Worm (Caenorhabditis elegans): ENCODE measurements around the gene set-30.

set-30 gene

ce11 chrX:5018062-5018653 is 19.1 kb downstream of the set-30 start:
- TF ChIP-seq attf-5 (GFP tag; optimal IDR thresholded peaks at IDR 0.05) (peak; percentile 35), cebp-1 (GFP tag; IDR thresholded peaks at IDR 0.05) (peak; percentile 85; the same call in 1 of the 2 replicates), cebp-1 (tag; optimal IDR thresholded peaks at IDR 0.05) (peak; percentile 96), dox-1 (GFP tag; IDR thresholded peaks at IDR 0.05) (0 out of 2 replicates have a peak, but pooled peaks have one; percentile 15), let-607 (tag; optimal IDR thresholded peaks at IDR 0.05) (peak; percentile 54 to 83), rec-8 (tag; optimal IDR thresholded peaks at IDR 0.05) (no peak), nhr-80 (tag; optimal IDR thresholded peaks at IDR 0.05) (peak; percentile 78)

ce11 chrX:5020996-5021395 is 21.9 kb downstream of the set-30 start, which contains the start of gene ZC449.2:
Gene ZC449.2, plus strand, starts transcription at chrX:5021285.
- no peak for TF ChIP-seq Y79H2A.3 (GFP tag; conservative IDR thresholded peaks at IDR 0.05)
- no peak for TF ChIP-seq B0336.3 (GFP tag; IDR thresholded peaks at IDR 0.05)
- no peak for TF ChIP-seq unc-130 (GFP tag; optimal IDR thresholded peaks at IDR 0.05)
- TF ChIP-seq aptf-3 (GFP tag; IDR thresholded peaks at IDR 0.05): no peak
- no peak for TF ChIP-seq ZK185.1 (tag; optimal IDR thresholded peaks at IDR 0.05; ENCODE audit: poor library complexity, severe bottlenecking)
- no peak for TF ChIP-seq xnd-1 (tag; optimal IDR thresholded peaks at IDR 0.05)
- no peak for TF ChIP-seq F37B4.10 (GFP tag; IDR thresholded peaks at IDR 0.05)
- TF ChIP-seq B0035.1 (tag; optimal IDR thresholded peaks at IDR 0.05): no peak
- no peak for TF ChIP-seq Y53F4B.3 (GFP tag; IDR thresholded peaks at IDR 0.05)
- no peak for TF ChIP-seq lin-26 (GFP tag; IDR thresholded peaks at IDR 0.05)
- TF ChIP-seq ztf-18 (tag; optimal IDR thresholded peaks at IDR 0.05): no peak
- no peak for TF ChIP-seq lir-1 (GFP tag; conservative IDR thresholded peaks at IDR 0.05)
- no peak for TF ChIP-seq Y56A3A.18 (GFP tag; IDR thresholded peaks at IDR 0.05)
- TF ChIP-seq let-607 (tag; optimal IDR thresholded peaks at IDR 0.05): no peak
- TF ChIP-seq nhr-179 (tag; optimal IDR thresholded peaks at IDR 0.05): no peak
- no peak for TF ChIP-seq bed-1 (GFP tag; IDR thresholded peaks at IDR 0.05)
- no peak for TF ChIP-seq madf-8 (GFP tag; conservative IDR thresholded peaks at IDR 0.05)
- TF ChIP-seq rcor-1 (GFP tag; IDR thresholded peaks at IDR 0.05): no peak

DNA sequence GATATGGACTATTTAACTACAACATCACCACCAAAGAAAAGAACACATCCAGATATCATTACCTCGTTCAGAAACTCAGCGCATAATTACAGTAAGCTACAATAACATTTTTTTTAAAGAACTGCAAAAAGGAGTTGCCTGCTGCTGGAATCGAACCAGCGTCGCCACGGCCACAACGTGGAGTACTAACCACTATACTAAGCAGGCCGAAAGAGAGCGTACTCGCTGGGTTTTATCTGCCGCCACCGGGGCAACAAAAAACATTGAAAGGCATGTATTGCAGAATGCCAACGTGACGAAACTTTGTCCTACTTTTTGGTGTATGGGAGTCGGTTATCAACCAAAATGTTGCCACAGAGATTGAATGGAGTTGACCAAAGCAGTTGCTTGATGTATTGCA is 23.6 kb downstream of the set-30 start:
- TF ChIP-seq ceh-27 (GFP tag; optimal IDR thresholded peaks at IDR 0.05) (peak; percentile 58), F10E7.11 (tag; optimal IDR thresholded peaks at IDR 0.05) (no peak), F39B2.1 (GFP tag; IDR thresholded peaks at IDR 0.05) (no peak), F49E8.2 (tag; optimal IDR thresholded peaks at IDR 0.05; ENCODE audit: insufficient read depth) (peak; percentile 27), lag-1 (GFP tag; IDR thresholded peaks at IDR 0.05) (no peak), F57C9.4 (tag; optimal IDR thresholded peaks at IDR 0.05) (no peak), ztf-6 (GFP tag; IDR thresholded peaks at IDR 0.05) (no peak), aptf-2 (GFP tag; conservative IDR thresholded peaks at IDR 0.05) (peak; percentile 54; the same call in 1 of the 2 replicates), F22D6.2 (tag; optimal IDR thresholded peaks at IDR 0.05) (no peak), F37B4.10 (GFP tag; IDR thresholded peaks at IDR 0.05) (no peak), attf-3 (GFP tag; conservative IDR thresholded peaks at IDR 0.05) (0 out of 2 replicates have a peak, but pooled peaks have one; percentile 25), chd-7 (tag; optimal IDR thresholded peaks at IDR 0.05) (peak; percentile 25), ztf-18 (tag; optimal IDR thresholded peaks at IDR 0.05) (peak; percentile 53), rcor-1 (GFP tag; IDR thresholded peaks at IDR 0.05) (peak; percentile 44; the same call in 1 of the 2 replicates), rpc-1 (optimal IDR thresholded peaks at IDR 0.05) (peak; percentile 81), rpc-1 (tag; optimal IDR thresholded peaks at IDR 0.05) (peak; percentile 87), lin-35 (GFP tag; optimal IDR thresholded peaks at IDR 0.05) (peak in 1 of 3 experiments; percentile 37), nhr-27 (tag; optimal IDR thresholded peaks at IDR 0.05) (no peak), cebp-1 (GFP tag; IDR thresholded peaks at IDR 0.05) (peak; percentile 42; the same call in 1 of the 2 replicates), cebp-1 (tag; optimal IDR thresholded peaks at IDR 0.05) (no peak), repo-1 (tag; optimal IDR thresholded peaks at IDR 0.05) (no peak), dox-1 (GFP tag; IDR thresholded peaks at IDR 0.05) (peak; percentile 75), nhr-90 (tag; optimal IDR thresholded peaks at IDR 0.05) (peak; percentile 83), ztf-25 (GFP tag; IDR thresholded peaks at IDR 0.05) (peak; percentile 82; the same call in 1 of the 2 replicates), atf-7 (tag; optimal IDR thresholded peaks at IDR 0.05) (peak; percentile 46), ztf-22 (GFP tag; optimal IDR thresholded peaks at IDR 0.05) (no peak), unc-62 (GFP tag; optimal IDR thresholded peaks at IDR 0.05) (no peak)

Data from whole organism, young adult.